Worm (Caenorhabditis elegans): Measurements from ENCODE around the gene C09F9.2.

C09F9.2 gene

DNA sequence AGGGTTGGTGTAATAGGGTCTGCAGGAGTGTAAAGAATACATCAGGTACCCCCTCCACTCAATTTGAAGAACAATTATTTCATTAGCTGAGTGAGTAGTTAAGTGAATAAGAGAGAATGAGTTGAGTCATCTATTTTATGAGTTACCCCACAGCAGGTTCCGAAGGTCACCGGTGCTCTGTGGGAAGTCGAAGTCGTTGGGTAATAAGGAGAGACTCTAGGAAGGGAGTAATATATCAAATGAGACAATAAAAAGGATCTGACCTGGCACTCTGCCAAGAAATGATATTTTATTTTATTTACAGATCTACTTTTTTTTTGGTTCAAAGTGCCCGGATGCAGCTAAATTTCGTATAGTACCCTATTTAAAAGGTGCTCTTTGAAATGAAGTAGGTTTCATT is 7.3 kb upstream of the C09F9.2 start, which contains the start of gene C09F9.1:
C09F9.1 (plus strand) TSS at position 301 of the 400 bp plus-strand sequence.
- TF ChIP-seq F55B11.4 (tag; optimal IDR thresholded peaks at IDR 0.05; ENCODE audit: borderline replicate concordance, insufficient read depth), result no peak
- no peak for TF ChIP-seq ets-4 (GFP tag; optimal IDR thresholded peaks at IDR 0.05)
- TF ChIP-seq egl-18 (GFP tag; IDR thresholded peaks at IDR 0.05), result no peak
- TF ChIP-seq Y67H2A.10 (GFP tag; conservative IDR thresholded peaks at IDR 0.05), result no peak
- TF ChIP-seq madf-8 (GFP tag; conservative IDR thresholded peaks at IDR 0.05), result no peak
- no peak for TF ChIP-seq athp-1 (tag; optimal IDR thresholded peaks at IDR 0.05)
- no peak for TF ChIP-seq snpc-4 (GFP tag; optimal IDR thresholded peaks at IDR 0.05)
- TF ChIP-seq snpc-4 (tag; optimal IDR thresholded peaks at IDR 0.05), result no peak
- no peak for TF ChIP-seq tbp1 (GFP tag; optimal IDR thresholded peaks at IDR 0.05)
- TF ChIP-seq die-1 (tag; optimal IDR thresholded peaks at IDR 0.05), result no peak
- TF ChIP-seq aptf-2 (GFP tag; conservative IDR thresholded peaks at IDR 0.05), result no peak
- TF ChIP-seq mel-28 (tag; optimal IDR thresholded peaks at IDR 0.05; ENCODE audit: borderline replicate concordance), result no peak
- TF ChIP-seq tbx-9 (tag; optimal IDR thresholded peaks at IDR 0.05; ENCODE audit: borderline replicate concordance), result no peak
- TF ChIP-seq hmg-1.2 (GFP tag; IDR thresholded peaks at IDR 0.05), result no peak
- no peak for TF ChIP-seq hmg-20 (GFP tag; IDR thresholded peaks at IDR 0.05)

DNA sequence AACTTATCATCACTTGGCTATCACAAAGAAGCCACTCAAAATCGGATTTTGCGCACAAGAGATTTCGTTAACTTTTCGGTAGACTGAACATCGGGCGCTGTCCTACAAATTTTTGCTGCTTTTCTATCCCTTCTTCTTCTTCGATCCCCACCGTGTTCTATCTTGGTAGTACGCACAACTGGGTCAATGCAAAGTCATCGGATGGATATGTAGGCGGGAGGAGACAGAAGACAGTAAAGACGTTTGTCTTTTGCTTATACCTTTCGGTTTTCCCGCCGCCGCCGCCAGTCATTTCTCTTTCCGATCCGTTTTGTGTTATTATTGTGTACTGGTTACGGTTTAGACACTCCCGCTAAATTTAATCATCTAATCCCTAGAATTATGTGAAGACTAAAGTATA is 5.2 kb upstream of the C09F9.2 start:
- TF ChIP-seq B0035.1 (tag; optimal IDR thresholded peaks at IDR 0.05) (no peak), aptf-2 (GFP tag; conservative IDR thresholded peaks at IDR 0.05) (no peak), him-1 (tag; optimal IDR thresholded peaks at IDR 0.05) (no peak), pha-4 (tag; optimal IDR thresholded peaks at IDR 0.05) (no peak), F57C9.4 (tag; optimal IDR thresholded peaks at IDR 0.05) (no peak), D2030.7 (GFP tag; IDR thresholded peaks at IDR 0.05) (no peak), bed-1 (GFP tag; IDR thresholded peaks at IDR 0.05) (no peak), hmg-20 (GFP tag; IDR thresholded peaks at IDR 0.05) (no peak), F39B2.1 (GFP tag; IDR thresholded peaks at IDR 0.05) (no peak), tbx-9 (tag; optimal IDR thresholded peaks at IDR 0.05; ENCODE audit: borderline replicate concordance) (no peak), ztf-6 (GFP tag; IDR thresholded peaks at IDR 0.05) (no peak), egl-44 (GFP tag; IDR thresholded peaks at IDR 0.05) (no peak)

DNA sequence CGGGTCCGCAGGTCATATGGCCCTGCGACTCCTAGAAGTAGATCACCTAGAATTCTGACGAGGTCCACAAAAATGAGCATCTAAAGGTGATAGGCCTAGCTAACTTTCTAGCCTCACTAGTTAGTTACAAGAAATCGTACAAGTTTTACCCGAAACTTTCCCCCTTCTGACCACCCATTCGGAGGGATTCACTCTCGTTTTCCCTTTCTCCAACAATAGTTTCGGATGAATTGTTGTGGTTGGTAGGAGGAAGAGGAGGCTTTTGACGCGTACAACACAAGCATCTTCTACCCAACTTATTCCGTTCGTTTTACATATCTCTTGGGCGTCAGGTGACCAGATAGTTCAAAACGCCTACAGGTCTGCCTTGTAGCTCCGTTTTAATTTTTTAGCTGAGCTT is 3.7 kb upstream of the C09F9.2 start:
- TF ChIP-seq Y95B8A.8 (GFP tag; IDR thresholded peaks at IDR 0.05) (no peak), zim-3 (tag; optimal IDR thresholded peaks at IDR 0.05) (no peak), hlh-26 (GFP tag; conservative IDR thresholded peaks at IDR 0.05) (no peak), bed-2 (GFP tag; IDR thresholded peaks at IDR 0.05) (no peak)

DNA sequence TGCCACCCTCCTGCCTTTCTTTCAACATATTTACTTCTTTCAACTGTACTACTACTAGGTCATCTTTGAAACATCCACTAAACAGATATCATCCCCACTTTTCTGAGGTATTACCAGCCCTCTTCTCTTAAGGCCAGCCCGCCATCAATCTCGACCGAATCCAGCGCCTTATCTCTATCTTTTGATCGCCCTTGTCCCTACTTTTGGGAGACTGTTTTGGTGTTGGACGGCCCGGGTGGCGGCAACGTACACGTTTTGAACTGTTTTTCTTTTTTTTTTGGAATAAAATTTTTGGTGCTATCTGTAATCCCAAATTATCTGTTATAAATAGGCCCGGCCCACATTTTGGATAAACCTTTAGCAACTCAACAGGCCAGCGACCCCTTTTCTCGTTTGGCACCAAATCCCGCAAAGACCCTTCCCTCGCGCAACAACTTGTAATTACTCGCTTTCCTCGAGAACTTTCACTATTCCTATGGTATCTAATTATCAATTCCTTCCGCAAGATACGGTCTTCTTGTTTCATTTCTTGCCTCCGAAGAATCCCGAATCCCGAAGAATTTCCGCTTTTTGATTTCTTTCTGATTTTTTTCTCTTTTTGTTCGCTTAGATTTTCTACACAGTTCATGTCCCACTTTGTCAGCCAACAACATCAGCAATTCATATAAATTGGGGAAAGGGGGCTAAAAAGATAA is 1.9 kb upstream of the C09F9.2 start:
- TF ChIP-seq let-526 (GFP tag; IDR thresholded peaks at IDR 0.05) (no peak), F22D6.2 (tag; optimal IDR thresholded peaks at IDR 0.05) (no peak), nfya-1 (tag; optimal IDR thresholded peaks at IDR 0.05; ENCODE audit: borderline replicate concordance, insufficient read depth) (no peak), F37B4.10 (GFP tag; IDR thresholded peaks at IDR 0.05) (no peak), hmg-1.2 (GFP tag; IDR thresholded peaks at IDR 0.05) (no peak), ztf-28 (GFP tag; IDR thresholded peaks at IDR 0.05) (no peak), dpl-1 (GFP tag; optimal IDR thresholded peaks at IDR 0.05) (no peak), hlh-12 (tag; optimal IDR thresholded peaks at IDR 0.05) (no peak), C06A6.2 (GFP tag; conservative IDR thresholded peaks at IDR 0.05) (no peak), Y56A3A.18 (GFP tag; IDR thresholded peaks at IDR 0.05) (no peak)

Measured in whole organism, young adult.